Worm (Caenorhabditis elegans) whole organism, early embryonic: ENCODE results near the gene sax-7.

Experiments used
- B0310.2 ChIP-seq: sonication (generic microtip); optimal IDR thresholded peaks from 2 replicates; lab custom pipeline; 2016; ENCODE audit warnings: mild to moderate bottlenecking, missing genetic modification characterization, missing compliant biosample characterization
- F13C5.2 ChIP-seq: sonication (generic microtip); optimal IDR thresholded peaks from 2 replicates; lab custom pipeline; 2017; ENCODE audit warnings: mild to moderate bottlenecking, missing genetic modification characterization, inconsistent platforms, missing compliant biosample characterization
- aly-1 ChIP-seq: sonication (generic microtip); optimal IDR thresholded peaks from 2 replicates; lab custom pipeline; 2016; ENCODE audit warnings: missing genetic modification characterization, missing compliant biosample characterization
- ama-1 ChIP-seq: fragments of 150-350 bp; optimal IDR thresholded peaks from 2 replicates; lab custom pipeline; 2014
- ceh-13 ChIP-seq: fragments of 200-800 bp; sonication (Bioruptor generic); optimal IDR thresholded peaks from 2 replicates; lab custom pipeline; 2018; ENCODE audit warnings: mild to moderate bottlenecking, missing genetic modification characterization, missing compliant biosample characterization
- ceh-36 ChIP-seq: sonication (generic microtip); optimal IDR thresholded peaks from 2 replicates; lab custom pipeline; 2016; ENCODE audit warnings: missing genetic modification characterization, inconsistent platforms, missing compliant biosample characterization
- ets-7 ChIP-seq: sonication (generic microtip); optimal IDR thresholded peaks from 2 replicates; lab custom pipeline; 2016; ENCODE audit warnings: missing genotype, missing genetic modification characterization, missing compliant biosample characterization
- flt-1 ChIP-seq: fragments of 200-800 bp; sonication (Bioruptor generic); IDR thresholded peaks from 2 replicates; pipeline ENCODE4 v1.3.6; 2022; ENCODE audit warnings: missing genetic modification characterization, missing compliant biosample characterization
- hmbx-1 ChIP-seq: sonication (generic microtip); optimal IDR thresholded peaks from 2 replicates; lab custom pipeline; 2016; ENCODE audit warnings: mild to moderate bottlenecking, missing genetic modification characterization, missing compliant biosample characterization
- hmg-4 ChIP-seq: fragments of 200-800 bp; sonication (Bioruptor generic); optimal IDR thresholded peaks from 2 replicates; lab custom pipeline; 2018; ENCODE audit warnings: mild to moderate bottlenecking, missing genetic modification characterization, missing compliant biosample characterization
- hnd-1 ChIP-seq: sonication (generic microtip); optimal IDR thresholded peaks from 2 replicates; lab custom pipeline; 2016; ENCODE audit warnings: missing genetic modification characterization, missing compliant biosample characterization
- pes-1 ChIP-seq: fragments of 200-800 bp; sonication (Bioruptor generic); IDR thresholded peaks from 2 replicates; pipeline ENCODE4 v1.3.6; 2022; ENCODE audit warnings: missing genetic modification reagents, missing genetic modification characterization, missing compliant biosample characterization
- scrt-1 ChIP-seq: fragments of 200-800 bp; sonication (Bioruptor generic); IDR thresholded peaks from 2 replicates; pipeline ENCODE4 v1.3.6; 2022; ENCODE audit warnings: missing genetic modification characterization, missing compliant biosample characterization
- sea-1 ChIP-seq: fragments of 200-800 bp; sonication (Bioruptor generic); conservative IDR thresholded peaks from 2 replicates; pipeline ENCODE4 v1.3.6; 2022; ENCODE audit warnings: missing genetic modification characterization, missing compliant biosample characterization
- tbx-11 ChIP-seq: fragments of 200-800 bp; sonication (Bioruptor generic); IDR thresholded peaks from 2 replicates; pipeline ENCODE4 v1.3.6; 2022; ENCODE audit warnings: missing genetic modification characterization, missing compliant biosample characterization
- tbx-37 ChIP-seq: fragments of 200-800 bp; sonication (Bioruptor generic); conservative IDR thresholded peaks from 2 replicates; pipeline ENCODE4 v1.3.6; 2022; ENCODE audit warnings: missing genetic modification reagents, missing genetic modification characterization, missing compliant biosample characterization
- tra-4 ChIP-seq: sonication (generic microtip); optimal IDR thresholded peaks from 2 replicates; lab custom pipeline; 2017; ENCODE audit warnings: missing genetic modification characterization, missing compliant biosample characterization

Gene sax-7

ce11 chrIV:8070299-8070698, 7.8 kb downstream of the sax-7 start:
- TF ChIP-seq flt-1 (0 out of 2 replicates have a peak, but pooled peaks have one; percentile 16), pes-1 (GFP tag; lab: Robert Waterston, UW) (no peak)

ce11 chrIV:8070934-8071333, 8.5 kb downstream of the sax-7 start:
- TF ChIP-seq ama-1 = no peak
- TF ChIP-seq hmbx-1 (tag; lab: Kevin White, UChicago) = no peak

- TF ChIP-seq hmbx-1 (tag; lab: Kevin White, UChicago) (no peak), hnd-1 (tag; lab: Kevin White, UChicago) (no peak), ceh-13 (GFP tag; lab: Kevin White, UChicago) (no peak), pes-1 (GFP tag; lab: Robert Waterston, UW) (no peak), aly-1 (no peak), tbx-37 (no peak), scrt-1 (no peak), ama-1 (no peak), sea-1 (no peak), hmg-4 (GFP tag; lab: Kevin White, UChicago) (no peak), F13C5.2 (tag; lab: Kevin White, UChicago) (no peak), ceh-36 (tag; lab: Kevin White, UChicago) (no peak), B0310.2 (tag; lab: Kevin White, UChicago) (no peak), tbx-11 (GFP tag; lab: Robert Waterston, UW) (no peak), tra-4 (tag; lab: Kevin White, UChicago) (no peak), ets-7 (tag; lab: Kevin White, UChicago) (no peak)
These were observed 13.1 kb downstream of the sax-7 start for ce11 chrIV:8075516-8075915.

- TF ChIP-seq flt-1 = no peak
- TF ChIP-seq ceh-36 (tag; lab: Kevin White, UChicago) = no peak
- TF ChIP-seq hnd-1 (tag; lab: Kevin White, UChicago) = no peak
- TF ChIP-seq ama-1 = no peak
- no peak for TF ChIP-seq pes-1 (GFP tag; lab: Robert Waterston, UW)
- TF ChIP-seq tra-4 (tag; lab: Kevin White, UChicago) = no peak
These were observed 14.1 kb downstream of the sax-7 start for ce11 chrIV:8076511-8076910.

- TF ChIP-seq flt-1 (no peak), scrt-1 (no peak), ceh-13 (GFP tag; lab: Kevin White, UChicago) (no peak), tra-4 (tag; lab: Kevin White, UChicago) (no peak), hnd-1 (tag; lab: Kevin White, UChicago) (no peak), hmg-4 (GFP tag; lab: Kevin White, UChicago) (no peak), pes-1 (GFP tag; lab: Robert Waterston, UW) (no peak), ets-7 (tag; lab: Kevin White, UChicago) (no peak)
These were observed 17.7 kb downstream of the sax-7 start for ce11 chrIV:8080166-8080565.

DNA sequence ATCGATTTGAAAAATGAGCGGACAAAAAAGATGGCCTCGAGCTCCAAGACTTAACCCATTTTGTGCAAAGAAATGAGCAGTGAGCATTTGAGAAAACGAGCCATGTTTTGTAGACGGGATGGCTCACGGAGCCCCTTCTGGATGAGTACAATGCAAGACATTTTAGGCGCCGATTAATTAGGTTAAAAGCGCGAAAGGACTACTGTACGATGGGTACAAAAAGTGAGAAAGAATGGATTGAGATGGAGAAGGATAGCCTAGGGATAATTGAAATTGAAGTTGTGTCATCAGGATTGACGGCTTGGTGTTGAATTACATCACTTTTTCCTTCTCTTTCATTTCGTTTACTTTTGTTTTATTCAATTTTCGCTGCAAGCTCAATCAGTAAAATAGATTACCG, 18.3 kb downstream of the sax-7 start:
- TF ChIP-seq F13C5.2 (tag; lab: Kevin White, UChicago) = no peak
- no peak for TF ChIP-seq hnd-1 (tag; lab: Kevin White, UChicago)
- TF ChIP-seq ama-1 = no peak
- no peak for TF ChIP-seq scrt-1
- TF ChIP-seq ceh-36 (tag; lab: Kevin White, UChicago) = no peak
- TF ChIP-seq tbx-37 = no peak
- no peak for TF ChIP-seq aly-1
- TF ChIP-seq B0310.2 (tag; lab: Kevin White, UChicago) = no peak
- no peak for TF ChIP-seq hmbx-1 (tag; lab: Kevin White, UChicago)
- no peak for TF ChIP-seq ceh-13 (GFP tag; lab: Kevin White, UChicago)
- no peak for TF ChIP-seq sea-1
- TF ChIP-seq flt-1 = no peak
- no peak for TF ChIP-seq ets-7 (tag; lab: Kevin White, UChicago)
- no peak for TF ChIP-seq pes-1 (GFP tag; lab: Robert Waterston, UW)
- no peak for TF ChIP-seq hmg-4 (GFP tag; lab: Kevin White, UChicago)
- TF ChIP-seq tra-4 (tag; lab: Kevin White, UChicago) = no peak
- no peak for TF ChIP-seq tbx-11 (GFP tag; lab: Robert Waterston, UW)

DNA sequence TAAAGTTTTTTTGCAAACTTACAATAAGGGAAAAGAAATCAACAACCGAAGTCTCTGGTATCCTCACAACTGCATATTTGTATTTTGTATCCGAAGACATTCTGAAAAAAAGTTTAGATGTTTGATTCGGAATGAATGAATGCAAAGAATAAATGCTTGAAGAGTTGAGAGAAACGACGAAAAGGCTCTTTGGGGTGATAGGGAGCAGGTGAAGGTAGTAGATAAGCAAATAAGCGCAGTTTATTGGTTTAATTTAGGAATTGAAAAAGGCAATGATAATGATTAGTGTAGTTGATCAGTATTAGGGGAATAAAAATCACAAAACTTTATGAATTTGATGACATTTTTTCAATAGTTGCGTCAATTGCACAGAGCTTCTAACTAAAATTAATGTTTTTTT, 24.1 kb downstream of the sax-7 start, which contains the start of gene nsy-7:
nsy-7 (minus strand) TSS at position 101 of the 400 bp plus-strand sequence.
- TF ChIP-seq sea-1 (no peak), ceh-36 (tag; lab: Kevin White, UChicago) (no peak), flt-1 (no peak), hnd-1 (tag; lab: Kevin White, UChicago) (no peak), F13C5.2 (tag; lab: Kevin White, UChicago) (no peak), tbx-11 (GFP tag; lab: Robert Waterston, UW) (no peak), ets-7 (tag; lab: Kevin White, UChicago) (no peak), ceh-13 (GFP tag; lab: Kevin White, UChicago) (no peak), tbx-37 (no peak), hmbx-1 (tag; lab: Kevin White, UChicago) (no peak), pes-1 (GFP tag; lab: Robert Waterston, UW) (no peak)

DNA sequence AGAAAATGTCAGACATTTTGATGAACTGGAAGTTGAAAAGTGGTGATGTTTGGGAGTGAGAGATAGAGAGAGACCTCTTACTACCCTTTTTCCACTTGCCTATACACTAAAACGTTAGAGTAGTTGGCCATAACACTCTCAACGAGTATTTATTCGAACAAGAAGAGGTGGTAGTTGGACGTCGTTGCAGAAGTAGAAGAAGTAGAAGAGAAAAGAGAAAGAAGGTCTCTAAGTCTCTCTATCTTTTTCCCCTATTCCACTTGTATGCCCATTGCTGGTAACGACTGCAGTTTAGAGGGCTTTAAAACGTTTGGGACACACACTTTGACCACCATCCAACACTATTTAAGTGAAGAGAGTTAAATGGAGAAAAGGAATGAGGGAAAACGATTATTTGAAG, 29.1 kb downstream of the sax-7 start:
- no peak for TF ChIP-seq F13C5.2 (tag; lab: Kevin White, UChicago)
- TF ChIP-seq hnd-1 (tag; lab: Kevin White, UChicago) = no peak
- TF ChIP-seq tbx-37 = no peak
- no peak for TF ChIP-seq flt-1
- TF ChIP-seq sea-1 = no peak
- no peak for TF ChIP-seq B0310.2 (tag; lab: Kevin White, UChicago)
- no peak for TF ChIP-seq ceh-36 (tag; lab: Kevin White, UChicago)
- no peak for TF ChIP-seq hmbx-1 (tag; lab: Kevin White, UChicago)
